Worm (Caenorhabditis elegans) whole organism, young adult: ENCODE results near the gene R186.8.

Experiments
- B0019.2 ChIP-seq: fragments of 200-800 bp; sonication (Bioruptor generic); conservative IDR thresholded peaks from 2 replicates; pipeline ENCODE4 v1.3.6; 2022; ENCODE audit warnings: missing genetic modification reagents, missing genetic modification characterization, missing compliant biosample characterization
- B0035.1 ChIP-seq: sonication (generic microtip); optimal IDR thresholded peaks from 2 replicates; lab custom pipeline; 2016; ENCODE audit warnings: missing genetic modification characterization, mild to moderate bottlenecking, missing compliant biosample characterization, missing genotype, missing genetic modification reagents
- B0261.1 ChIP-seq: sonication (generic microtip); optimal IDR thresholded peaks from 2 replicates; lab custom pipeline; 2016; ENCODE audit warnings: mild to moderate bottlenecking, missing genetic modification characterization, moderate library complexity, missing compliant biosample characterization
- B0336.3 ChIP-seq: fragments of 200-800 bp; sonication (Bioruptor generic); IDR thresholded peaks from 2 replicates; pipeline ENCODE4 v1.3.6; 2022; ENCODE audit warnings: missing genetic modification characterization, missing compliant biosample characterization
- F49E8.2 ChIP-seq: sonication (generic microtip); optimal IDR thresholded peaks from 3 replicates; lab custom pipeline; 2017; ENCODE audit warnings: missing genetic modification characterization, mild to moderate bottlenecking, missing compliant biosample characterization, antibody characterized with exemption, moderate library complexity; ENCODE audit not compliant: insufficient read depth
- F57A8.1 ChIP-seq: fragments of 200-800 bp; sonication (Bioruptor generic); optimal IDR thresholded peaks from 2 replicates; lab custom pipeline; 2018; ENCODE audit warnings: mild to moderate bottlenecking, missing genetic modification characterization, moderate library complexity, missing compliant biosample characterization
- Y53F4B.3 ChIP-seq: fragments of 200-800 bp; sonication (Bioruptor generic); IDR thresholded peaks from 2 replicates; pipeline ENCODE4 v1.3.6; 2022; ENCODE audit warnings: missing genetic modification reagents, missing genetic modification characterization, missing compliant biosample characterization
- Y67H2A.10 ChIP-seq: fragments of 200-800 bp; sonication (Bioruptor generic); conservative IDR thresholded peaks from 2 replicates; pipeline ENCODE4 v1.3.6; 2022; ENCODE audit warnings: missing genetic modification reagents, missing genetic modification characterization, missing compliant biosample characterization
- akir-1 ChIP-seq: fragments of 200-800 bp; sonication (Bioruptor generic); optimal IDR thresholded peaks from 2 replicates; lab custom pipeline; 2018; ENCODE audit warnings: mild to moderate bottlenecking, missing genetic modification characterization, moderate library complexity, missing compliant biosample characterization
- ama-1 ChIP-seq, 3 experiments: fragments of 150-350 bp in 1 of 3; sonication (generic microtip) in 2 of 3; optimal IDR thresholded peaks; 2 replicates each; lab custom pipeline; 2014 to 2018; ENCODE audit warnings: missing biosample characterization in 2 of 3, missing genetic modification characterization in 2 of 3, missing genetic modification reagents in 2 of 3
- attf-5 ChIP-seq: fragments of 200-800 bp; sonication (Bioruptor generic); optimal IDR thresholded peaks from 2 replicates; lab custom pipeline; 2018; ENCODE audit warnings: mild to moderate bottlenecking, missing genetic modification characterization, missing compliant biosample characterization
- attf-6 ChIP-seq: fragments of 200-800 bp; sonication (Bioruptor generic); IDR thresholded peaks from 2 replicates; pipeline ENCODE4 v1.3.6; 2022; ENCODE audit warnings: missing genetic modification reagents, missing genetic modification characterization, missing compliant biosample characterization
- ccch-3 ChIP-seq: fragments of 200-800 bp; sonication (Bioruptor generic); optimal IDR thresholded peaks from 2 replicates; lab custom pipeline; 2018; ENCODE audit warnings: mild to moderate bottlenecking, missing genetic modification characterization, missing compliant biosample characterization
- cebp-1 ChIP-seq, 2 experiments: fragments of 200-800 bp in 1 of 2; sonication (Bioruptor generic) in 1 of 2; sonication (generic microtip) in 1 of 2; IDR thresholded peaks in 1 of 2; optimal IDR thresholded peaks in 1 of 2; 2 replicates each; pipeline versions ENCODE4 v1.3.6 to Lab custom; 2017 to 2022; ENCODE audit warnings: missing compliant biosample characterization in 2 of 2, missing genetic modification characterization in 2 of 2, mild to moderate bottlenecking in 1 of 2, missing genetic modification reagents in 1 of 2, moderate library complexity in 1 of 2
- ceh-79 ChIP-seq: sonication (generic microtip); optimal IDR thresholded peaks from 2 replicates; lab custom pipeline; 2017; ENCODE audit warnings: mild to moderate bottlenecking, missing genetic modification characterization, missing compliant biosample characterization
- ceh-91 ChIP-seq: fragments of 200-800 bp; sonication (Bioruptor generic); IDR thresholded peaks from 2 replicates; pipeline ENCODE4 v1.3.6; 2022; ENCODE audit warnings: missing genetic modification reagents, missing genetic modification characterization, missing compliant biosample characterization
- chd-7 ChIP-seq: sonication (generic microtip); optimal IDR thresholded peaks from 2 replicates; lab custom pipeline; 2016; ENCODE audit warnings: mild to moderate bottlenecking, missing genetic modification characterization, moderate library complexity, missing compliant biosample characterization
- dpff-1 ChIP-seq: sonication (generic microtip); optimal IDR thresholded peaks from 2 replicates; lab custom pipeline; 2017; ENCODE audit warnings: mild to moderate bottlenecking, missing genetic modification characterization, missing compliant biosample characterization
- dpl-1 ChIP-seq: fragments of 150-350 bp; optimal IDR thresholded peaks from 2 replicates; lab custom pipeline; 2014; ENCODE audit warnings: missing biosample characterization, missing genetic modification reagents, missing genetic modification characterization
- efl-1 ChIP-seq: fragments of 150-350 bp; optimal IDR thresholded peaks from 2 replicates; lab custom pipeline; 2014; ENCODE audit warnings: missing biosample characterization, missing genetic modification reagents, missing genetic modification characterization
- egl-18 ChIP-seq: fragments of 200-800 bp; sonication (Bioruptor generic); IDR thresholded peaks from 2 replicates; pipeline ENCODE4 v1.3.6; 2022; ENCODE audit warnings: missing genetic modification reagents, missing genetic modification characterization, missing compliant biosample characterization
- egrh-3 ChIP-seq: fragments of 200-800 bp; sonication (Bioruptor generic); IDR thresholded peaks from 2 replicates; pipeline ENCODE4 v1.3.6; 2022; ENCODE audit warnings: missing genetic modification reagents, missing genetic modification characterization, missing compliant biosample characterization
- ets-4 ChIP-seq: fragments of 200-800 bp; sonication (Bioruptor generic); optimal IDR thresholded peaks from 2 replicates; lab custom pipeline; 2018; ENCODE audit warnings: mild to moderate bottlenecking, missing genetic modification characterization, missing compliant biosample characterization
- fkh-3 ChIP-seq: sonication (generic microtip); optimal IDR thresholded peaks from 2 replicates; lab custom pipeline; 2016; ENCODE audit warnings: mild to moderate bottlenecking, missing genetic modification characterization, missing compliant biosample characterization
- him-1 ChIP-seq: sonication (generic microtip); optimal IDR thresholded peaks from 2 replicates; lab custom pipeline; 2016; ENCODE audit warnings: missing genotype, missing genetic modification reagents, missing genetic modification characterization, missing compliant biosample characterization
- hmg-1.2 ChIP-seq: fragments of 200-800 bp; sonication (Bioruptor generic); IDR thresholded peaks from 2 replicates; pipeline ENCODE4 v1.3.6; 2022; ENCODE audit warnings: missing genetic modification reagents, missing genetic modification characterization, missing compliant biosample characterization
- lir-1 ChIP-seq: fragments of 200-800 bp; sonication (Bioruptor generic); conservative IDR thresholded peaks from 2 replicates; pipeline ENCODE4 v1.3.6; 2022; ENCODE audit warnings: missing genetic modification reagents, missing genetic modification characterization, missing compliant biosample characterization
- madf-10 ChIP-seq: sonication (generic microtip); optimal IDR thresholded peaks from 2 replicates; lab custom pipeline; 2016; ENCODE audit warnings: mild to moderate bottlenecking, missing genetic modification characterization, missing compliant biosample characterization
- madf-3 ChIP-seq: fragments of 200-800 bp; sonication (Bioruptor generic); IDR thresholded peaks from 2 replicates; pipeline ENCODE4 v1.3.6; 2022; ENCODE audit warnings: missing genetic modification reagents, missing genetic modification characterization, missing compliant biosample characterization
- madf-6 ChIP-seq: fragments of 200-800 bp; sonication (Bioruptor generic); IDR thresholded peaks from 2 replicates; pipeline ENCODE4 v1.3.6; 2022; ENCODE audit warnings: missing genetic modification reagents, missing genetic modification characterization, missing compliant biosample characterization
- madf-8 ChIP-seq: fragments of 200-800 bp; sonication (Bioruptor generic); conservative IDR thresholded peaks from 2 replicates; pipeline ENCODE4 v1.3.6; 2022; ENCODE audit warnings: missing genetic modification reagents, missing genetic modification characterization, missing compliant biosample characterization
- mcd-1 ChIP-seq: fragments of 200-800 bp; sonication (Bioruptor generic); IDR thresholded peaks from 2 replicates; pipeline ENCODE4 v1.3.6; 2022; ENCODE audit warnings: missing genetic modification reagents, missing genetic modification characterization, missing compliant biosample characterization
- nfya-1 ChIP-seq: sonication (generic microtip); optimal IDR thresholded peaks from 2 replicates; lab custom pipeline; 2017; ENCODE audit warnings: antibody characterized with exemption, missing compliant biosample characterization, missing genetic modification characterization, borderline replicate concordance; ENCODE audit not compliant: insufficient read depth
- nfya-2 ChIP-seq: fragments of 200-800 bp; sonication (Bioruptor generic); IDR thresholded peaks from 2 replicates; pipeline ENCODE4 v1.3.6; 2022; ENCODE audit warnings: missing genetic modification reagents, missing genetic modification characterization, missing compliant biosample characterization
- nfyb-1 ChIP-seq: fragments of 200-800 bp; sonication (Bioruptor generic); IDR thresholded peaks from 2 replicates; pipeline ENCODE4 v1.3.6; 2022; ENCODE audit warnings: missing genetic modification reagents, missing genetic modification characterization, missing compliant biosample characterization
- nhr-80 ChIP-seq: sonication (generic microtip); optimal IDR thresholded peaks from 2 replicates; lab custom pipeline; 2016; ENCODE audit warnings: missing genetic modification characterization, missing compliant biosample characterization
- nhr-90 ChIP-seq: sonication (generic microtip); optimal IDR thresholded peaks from 2 replicates; lab custom pipeline; 2016; ENCODE audit warnings: missing genotype, mild to moderate bottlenecking, missing genetic modification characterization, missing compliant biosample characterization
- rpc-1 ChIP-seq, 2 experiments: fragments of 150-350 bp in 1 of 2; sonication (generic microtip) in 1 of 2; optimal IDR thresholded peaks; 2 replicates each; lab custom pipeline; 2014 to 2018; ENCODE audit warnings: missing biosample characterization in 1 of 2, missing genetic modification characterization in 1 of 2, missing genetic modification reagents in 1 of 2, missing genotype in 1 of 2
- sea-2 ChIP-seq: fragments of 200-800 bp; sonication (Bioruptor generic); IDR thresholded peaks from 2 replicates; pipeline ENCODE4 v1.3.6; 2022; ENCODE audit warnings: missing genetic modification characterization, missing compliant biosample characterization
- tbp1 ChIP-seq: fragments of 200-800 bp; sonication (Bioruptor generic); optimal IDR thresholded peaks from 2 replicates; lab custom pipeline; 2018; ENCODE audit warnings: mild to moderate bottlenecking, missing genetic modification characterization, missing compliant biosample characterization
- tbx-9 ChIP-seq: sonication (generic microtip); optimal IDR thresholded peaks from 2 replicates; lab custom pipeline; 2016; ENCODE audit warnings: borderline replicate concordance, missing genetic modification characterization, inconsistent platforms, missing compliant biosample characterization
- unc-62 ChIP-seq: fragments of 150-350 bp; optimal IDR thresholded peaks from 2 replicates; lab custom pipeline; 2014; ENCODE audit warnings: missing biosample characterization, missing genetic modification reagents, missing genetic modification characterization
- xnd-1 ChIP-seq: sonication (generic microtip); optimal IDR thresholded peaks from 2 replicates; lab custom pipeline; 2016; ENCODE audit warnings: missing genotype, missing genetic modification reagents, missing genetic modification characterization, missing compliant biosample characterization
- zim-3 ChIP-seq: sonication (generic microtip); optimal IDR thresholded peaks from 2 replicates; lab custom pipeline; 2017; ENCODE audit warnings: mild to moderate bottlenecking, missing genetic modification characterization, moderate library complexity, missing compliant biosample characterization
- ztf-26 ChIP-seq: sonication (generic microtip); optimal IDR thresholded peaks from 2 replicates; lab custom pipeline; 2017; ENCODE audit warnings: missing genetic modification characterization, missing compliant biosample characterization
- ztf-28 ChIP-seq: fragments of 200-800 bp; sonication (Bioruptor generic); IDR thresholded peaks from 2 replicates; pipeline ENCODE4 v1.3.6; 2022; ENCODE audit warnings: missing genetic modification reagents, missing genetic modification characterization, missing compliant biosample characterization
- ztf-6 ChIP-seq: fragments of 200-800 bp; sonication (Bioruptor generic); IDR thresholded peaks from 2 replicates; pipeline ENCODE4 v1.3.6; 2022; ENCODE audit warnings: missing genetic modification reagents, missing genetic modification characterization, missing compliant biosample characterization

R186.8 gene

DNA sequence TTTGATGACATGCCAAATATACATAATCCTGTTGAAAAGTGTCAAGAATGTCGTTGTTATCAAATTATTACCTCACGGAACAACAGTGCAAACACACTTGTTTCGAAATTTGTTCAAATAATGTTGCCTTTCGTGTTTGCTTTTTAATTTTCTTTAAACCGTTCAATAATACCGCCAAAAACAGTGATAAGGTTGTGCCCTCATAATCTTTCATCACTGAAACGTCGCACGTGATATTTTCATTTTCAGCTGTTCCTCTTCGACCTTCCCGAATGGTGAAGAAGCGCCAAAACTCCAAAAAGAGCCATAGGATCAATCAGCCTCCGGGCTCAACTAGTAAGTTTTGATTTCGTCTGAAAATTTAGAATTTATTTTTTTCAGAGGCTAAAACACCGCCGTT lies 34.3 kb upstream of the R186.8 start, which contains the start of gene inft-2:
inft-2 (plus strand) TSS at position 248 of the 400 bp plus-strand sequence.
- TF ChIP-seq unc-62 (peak; percentile 40), nhr-80 (tag; lab: Kevin White, UChicago) (peak; percentile 71), cebp-1 (GFP tag; IDR thresholded peaks at IDR 0.05; lab: Robert Waterston, UW) (peak; percentile 65; the same call in 1 of the 2 replicates), cebp-1 (tag; optimal IDR thresholded peaks at IDR 0.05; lab: Kevin White, UChicago) (no peak), ets-4 (GFP tag; lab: Kevin White, UChicago) (no peak), chd-7 (tag; lab: Kevin White, UChicago) (no peak)

DNA sequence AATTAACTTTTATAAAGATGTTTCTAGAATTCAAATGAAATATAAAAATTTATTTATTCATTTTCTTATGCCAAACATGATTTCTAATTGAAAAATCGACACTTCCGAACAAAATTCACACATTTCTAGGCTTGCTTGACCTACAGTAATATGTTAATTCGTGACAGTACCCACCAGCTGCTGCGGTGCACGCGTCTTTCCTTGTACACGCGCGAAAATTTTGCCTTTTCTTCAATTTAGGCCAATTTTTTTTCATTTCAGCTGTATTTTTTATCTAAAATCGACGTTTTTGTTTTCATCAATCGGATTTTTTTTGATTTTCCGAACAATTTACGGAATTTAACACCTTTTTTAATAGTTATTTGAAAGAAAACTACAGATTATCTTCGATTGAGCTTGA lies 32.3 kb upstream of the R186.8 start:
- no peak for TF ChIP-seq ceh-79
- TF ChIP-seq ztf-26 = no peak
- no peak; the same call in 1 of the 2 replicates for TF ChIP-seq lir-1 (GFP tag; lab: Robert Waterston, UW)
- TF ChIP-seq B0019.2 = peak; percentile 66
- TF ChIP-seq nfya-1 (tag; lab: Kevin White, UChicago) = no peak
- TF ChIP-seq nhr-90 (tag; lab: Kevin White, UChicago) = no peak
- TF ChIP-seq nfyb-1 (GFP tag; lab: Robert Waterston, UW) = no peak
- TF ChIP-seq xnd-1 (tag; lab: Kevin White, UChicago) = peak; percentile 92
- no peak for TF ChIP-seq Y67H2A.10 (GFP tag; lab: Robert Waterston, UW)
- no peak for TF ChIP-seq ccch-3
- TF ChIP-seq fkh-3 (tag; lab: Kevin White, UChicago) = no peak
- peak; percentile 95 for TF ChIP-seq efl-1 (GFP tag; lab: Kevin White, UChicago)
- TF ChIP-seq tbp1 (GFP tag; lab: Kevin White, UChicago) = no peak
- no peak for TF ChIP-seq akir-1 (GFP tag; lab: Kevin White, UChicago)
- TF ChIP-seq zim-3 (tag; lab: Kevin White, UChicago) = no peak
- TF ChIP-seq sea-2 (GFP tag; lab: Robert Waterston, UW) = no peak
- no peak for TF ChIP-seq tbx-9 (tag; lab: Kevin White, UChicago)
- no peak for TF ChIP-seq nfya-2
- no peak for TF ChIP-seq dpff-1 (tag; lab: Kevin White, UChicago)
- TF ChIP-seq him-1 = peak; percentile 63
- TF ChIP-seq F49E8.2 (tag; lab: Kevin White, UChicago) = peak; percentile 87
- TF ChIP-seq attf-6 (GFP tag; lab: Robert Waterston, UW) = no peak
- peak; percentile 91 for TF ChIP-seq dpl-1 (GFP tag; lab: Kevin White, UChicago)
- TF ChIP-seq ceh-91 (GFP tag; lab: Robert Waterston, UW) = peak; percentile 86
- no peak for TF ChIP-seq madf-3 (GFP tag; lab: Robert Waterston, UW)
- no peak for TF ChIP-seq Y53F4B.3
- TF ChIP-seq attf-5 (GFP tag; lab: Kevin White, UChicago) = no peak
- TF ChIP-seq madf-8 (GFP tag; lab: Robert Waterston, UW) = peak; percentile 95
- TF ChIP-seq B0035.1 (tag; lab: Kevin White, UChicago) = no peak
- TF ChIP-seq egrh-3 (GFP tag; lab: Robert Waterston, UW) = no peak
- TF ChIP-seq madf-6 (GFP tag; lab: Robert Waterston, UW) = peak; percentile 97
- no peak for TF ChIP-seq mcd-1
- TF ChIP-seq F57A8.1 = no peak
- no peak for TF ChIP-seq madf-10 (tag; lab: Kevin White, UChicago)
- peak; percentile 29; the same call in 1 of the 2 replicates for TF ChIP-seq hmg-1.2 (GFP tag; lab: Robert Waterston, UW)
- TF ChIP-seq ztf-6 (GFP tag; lab: Robert Waterston, UW) = no peak
- no peak for TF ChIP-seq B0261.1 (tag; lab: Kevin White, UChicago)
- TF ChIP-seq ama-1 (optimal IDR thresholded peaks at IDR 0.05; lab: Kevin White, UChicago) = no peak
- no peak for TF ChIP-seq ama-1 (GFP tag; optimal IDR thresholded peaks at IDR 0.05; lab: Kevin White, UChicago)
- no peak for TF ChIP-seq rpc-1 (optimal IDR thresholded peaks at IDR 0.05; lab: Kevin White, UChicago)
- peak; percentile 4 for TF ChIP-seq rpc-1 (tag; optimal IDR thresholded peaks at IDR 0.05; lab: Kevin White, UChicago)
- no peak for TF ChIP-seq B0336.3 (GFP tag; lab: Robert Waterston, UW)
- TF ChIP-seq egl-18 (GFP tag; lab: Robert Waterston, UW) = no peak
- TF ChIP-seq ztf-28 (GFP tag; lab: Robert Waterston, UW) = no peak
